Fruit fly (Drosophila melanogaster) whole organism, embryonic: ENCODE measurements around the gene LPCAT.
A peak's percentile ranks its signal among the peaks of the same experiment; 100 is the strongest.

ENCODE experiments used
- BtbVII ChIP-seq: fragments of 200-800 bp; sonication (Bioruptor generic); optimal IDR thresholded peaks from 3 replicates; lab custom pipeline; 2017; ENCODE audit warnings: missing biosample characterization, mild to moderate bottlenecking, missing genetic modification characterization
- Bteb2 ChIP-seq: fragments of 200-800 bp; sonication (Bioruptor generic); optimal IDR thresholded peaks from 2 replicates; lab custom pipeline; 2016; ENCODE audit warnings: missing biosample characterization, missing genetic modification characterization
- C15 ChIP-seq: fragments of 200-800 bp; sonication (Bioruptor generic); IDR thresholded peaks from 3 replicates; pipeline ENCODE4 v1.3.6; 2022; ENCODE audit warnings: missing biosample characterization, missing genetic modification characterization
- CG10543 ChIP-seq: fragments of 200-800 bp; sonication (Bioruptor generic); optimal IDR thresholded peaks from 3 replicates; lab custom pipeline; 2017; ENCODE audit warnings: missing biosample characterization, mild to moderate bottlenecking, missing genetic modification characterization, moderate library complexity
- CG10654 ChIP-seq: fragments of 200-800 bp; sonication (Bioruptor generic); optimal IDR thresholded peaks from 2 replicates; lab custom pipeline; 2016; ENCODE audit warnings: missing biosample characterization, missing genetic modification characterization
- CG10959 ChIP-seq: fragments of 200-800 bp; sonication (Bioruptor generic); IDR thresholded peaks from 2 replicates; pipeline ENCODE4 v1.3.6; 2022; ENCODE audit warnings: missing biosample characterization, missing genetic modification characterization
- CG13624 ChIP-seq: fragments of 200-800 bp; sonication (Bioruptor generic); optimal IDR thresholded peaks from 2 replicates; lab custom pipeline; 2016; ENCODE audit warnings: missing biosample characterization, missing genetic modification characterization
- CG14050 ChIP-seq: fragments of 200-800 bp; sonication (Bioruptor generic); IDR thresholded peaks from 3 replicates; pipeline ENCODE4 v1.3.6; 2022; ENCODE audit warnings: missing biosample characterization, missing genetic modification characterization
- CG1602 ChIP-seq: fragments of 200-800 bp; sonication (Bioruptor generic); optimal IDR thresholded peaks from 3 replicates; lab custom pipeline; 2016; ENCODE audit warnings: missing biosample characterization, missing genetic modification characterization
- CG16863 ChIP-seq: fragments of 200-800 bp; sonication (Bioruptor generic); optimal IDR thresholded peaks from 3 replicates; lab custom pipeline; 2016; ENCODE audit warnings: missing biosample characterization, missing genetic modification characterization
- CG17361 ChIP-seq: fragments of 200-800 bp; sonication (Bioruptor generic); IDR thresholded peaks from 3 replicates; pipeline ENCODE4 v1.3.6; 2022; ENCODE audit warnings: missing biosample characterization, missing genetic modification characterization
- CG17385 ChIP-seq: fragments of 200-800 bp; sonication (Bioruptor generic); optimal IDR thresholded peaks from 3 replicates; lab custom pipeline; 2018; ENCODE audit warnings: missing biosample characterization, mild to moderate bottlenecking, missing genetic modification characterization
- CG17568 ChIP-seq: fragments of 200-800 bp; sonication (Bioruptor generic); optimal IDR thresholded peaks from 2 replicates; lab custom pipeline; 2018; ENCODE audit warnings: missing biosample characterization, mild to moderate bottlenecking, missing genetic modification characterization, moderate library complexity
- CG1792 ChIP-seq: fragments of 200-800 bp; sonication (Bioruptor generic); optimal IDR thresholded peaks from 2 replicates; lab custom pipeline; 2016; ENCODE audit warnings: missing biosample characterization, missing genetic modification characterization
- CG18011 ChIP-seq: fragments of 200-800 bp; sonication (Bioruptor generic); optimal IDR thresholded peaks from 2 replicates; lab custom pipeline; 2017; ENCODE audit warnings: missing biosample characterization, missing genetic modification characterization, mild to moderate bottlenecking, moderate library complexity, missing genotype
- CG2889 ChIP-seq: fragments of 200-800 bp; sonication (Bioruptor generic); IDR thresholded peaks from 3 replicates; pipeline ENCODE4 v1.3.6; 2022; ENCODE audit warnings: missing biosample characterization, missing genetic modification characterization
- CG31365 ChIP-seq: fragments of 200-800 bp; sonication (Bioruptor generic); optimal IDR thresholded peaks from 2 replicates; lab custom pipeline; 2018; ENCODE audit warnings: missing biosample characterization, mild to moderate bottlenecking, missing genetic modification characterization
- CG3281 ChIP-seq: fragments of 200-800 bp; sonication (Bioruptor generic); optimal IDR thresholded peaks from 3 replicates; lab custom pipeline; 2017; ENCODE audit warnings: missing biosample characterization, mild to moderate bottlenecking, missing genetic modification characterization
- CG34224 ChIP-seq: fragments of 200-800 bp; sonication (Bioruptor generic); IDR thresholded peaks from 3 replicates; pipeline ENCODE4 v1.3.6; 2022; ENCODE audit warnings: missing biosample characterization, missing genetic modification characterization; ENCODE audit not compliant: partially characterized antibody
- CG4328 ChIP-seq: fragments of 200-800 bp; sonication (Bioruptor generic); optimal IDR thresholded peaks from 3 replicates; lab custom pipeline; 2017; ENCODE audit warnings: missing biosample characterization, missing genetic modification reagents, missing genetic modification characterization
- CG6854 ChIP-seq: fragments of 200-800 bp; sonication (Bioruptor generic); optimal IDR thresholded peaks from 3 replicates; lab custom pipeline; 2017; ENCODE audit warnings: missing biosample characterization, mild to moderate bottlenecking, missing genetic modification characterization
- CG9437 ChIP-seq: fragments of 200-800 bp; sonication (Bioruptor generic); optimal IDR thresholded peaks from 2 replicates; lab custom pipeline; 2018; ENCODE audit warnings: missing biosample characterization, mild to moderate bottlenecking, missing genetic modification characterization
- Chrac-16 ChIP-seq: fragments of 200-800 bp; sonication (Bioruptor generic); optimal IDR thresholded peaks from 3 replicates; lab custom pipeline; 2016; ENCODE audit warnings: missing biosample characterization, missing genetic modification characterization
- Dip2 ChIP-seq: fragments of 200-800 bp; sonication (Bioruptor generic); IDR thresholded peaks from 2 replicates; pipeline ENCODE4 v1.3.6; 2022; ENCODE audit warnings: missing biosample characterization, missing genetic modification characterization
- Drgx ChIP-seq: fragments of 200-800 bp; sonication (Bioruptor generic); IDR thresholded peaks from 2 replicates; pipeline ENCODE4 v1.3.6; 2022; ENCODE audit warnings: missing biosample characterization, missing genetic modification characterization
- HLH3B ChIP-seq: fragments of 200-800 bp; sonication (Bioruptor generic); IDR thresholded peaks from 2 replicates; pipeline ENCODE4 v1.3.6; 2022; ENCODE audit warnings: missing biosample characterization, missing genetic modification characterization
- Med ChIP-seq: fragments of 200-800 bp; sonication (Bioruptor generic); peaks from one replicate; lab custom pipeline; 2016; ENCODE audit warnings: missing biosample characterization, missing genetic modification characterization, mild to moderate bottlenecking, inconsistent platforms, moderate library complexity
- Nf-YB ChIP-seq: fragments of 200-800 bp; sonication (Bioruptor generic); optimal IDR thresholded peaks from 3 replicates; lab custom pipeline; 2019; ENCODE audit warnings: missing biosample characterization, mild to moderate bottlenecking, missing genetic modification characterization, moderate library complexity
- Oli ChIP-seq: fragments of 200-800 bp; sonication (Bioruptor generic); optimal IDR thresholded peaks from 2 replicates; lab custom pipeline; 2018; ENCODE audit warnings: missing biosample characterization, mild to moderate bottlenecking, missing genetic modification characterization, moderate library complexity
- Scr ChIP-seq: fragments of 200-800 bp; sonication (Bioruptor generic); IDR thresholded peaks from 2 replicates; pipeline ENCODE4 v1.3.6; 2022; ENCODE audit warnings: missing biosample characterization, missing genetic modification characterization; ENCODE audit not compliant: partially characterized antibody
- Six4 ChIP-seq: fragments of 200-800 bp; sonication (Bioruptor generic); optimal IDR thresholded peaks from 2 replicates; lab custom pipeline; 2016; ENCODE audit warnings: missing biosample characterization, missing genetic modification characterization
- Stat92E ChIP-seq, 3 experiments: fragments of >200 bp in 2 of 3; fragments of 200-800 bp in 1 of 3; sonication (Bioruptor generic) in 1 of 3; optimal IDR thresholded peaks; 2 replicates each; lab custom pipeline; 2017 to 2019; ENCODE audit warnings: missing biosample characterization in 3 of 3, missing genetic modification characterization in 3 of 3, mild to moderate bottlenecking in 1 of 3, moderate library complexity in 1 of 3
- YL-1 ChIP-seq: fragments of 200-800 bp; sonication (Bioruptor generic); optimal IDR thresholded peaks from 3 replicates; lab custom pipeline; 2017; ENCODE audit warnings: missing biosample characterization, mild to moderate bottlenecking, missing genetic modification characterization
- cwo ChIP-seq: fragments of 200-800 bp; sonication (Bioruptor generic); optimal IDR thresholded peaks from 3 replicates; lab custom pipeline; 2017; ENCODE audit warnings: missing biosample characterization, missing genetic modification characterization, mild to moderate bottlenecking, moderate library complexity, missing genetic modification reagents
- danr ChIP-seq: fragments of 200-800 bp; sonication (Bioruptor generic); IDR thresholded peaks from 2 replicates; pipeline ENCODE4 v1.3.6; 2022; ENCODE audit warnings: missing biosample characterization, missing genetic modification characterization
- fd96Cb ChIP-seq: fragments of 200-800 bp; sonication (Bioruptor generic); optimal IDR thresholded peaks from 2 replicates; lab custom pipeline; 2018; ENCODE audit warnings: missing biosample characterization, mild to moderate bottlenecking, missing genetic modification characterization, moderate library complexity
- fu2 ChIP-seq: fragments of 200-800 bp; sonication (Bioruptor generic); optimal IDR thresholded peaks from 2 replicates; lab custom pipeline; 2016; ENCODE audit warnings: missing biosample characterization, missing genetic modification characterization
- gt ChIP-seq: fragments of 200-800 bp; sonication (Bioruptor generic); IDR thresholded peaks from 2 replicates; pipeline ENCODE4 v1.3.6; 2022; ENCODE audit warnings: missing biosample characterization, missing genetic modification characterization
- h ChIP-seq: fragments of >200 bp; optimal IDR thresholded peaks from 2 replicates; lab custom pipeline; 2017
- her ChIP-seq: fragments of 200-800 bp; sonication (Bioruptor generic); optimal IDR thresholded peaks from 2 replicates; lab custom pipeline; 2016; ENCODE audit warnings: missing biosample characterization, missing genetic modification characterization
- jigr1 ChIP-seq: fragments of 200-800 bp; sonication (Bioruptor generic); IDR thresholded peaks from 3 replicates; pipeline ENCODE4 v1.3.6; 2022; ENCODE audit warnings: missing biosample characterization, missing genetic modification characterization
- klu ChIP-seq: fragments of 200-800 bp; sonication (Bioruptor generic); IDR thresholded peaks from 2 replicates; pipeline ENCODE4 v1.3.6; 2022; ENCODE audit warnings: missing biosample characterization, missing genetic modification characterization
- nmo ChIP-seq: fragments of 200-800 bp; sonication (Bioruptor generic); optimal IDR thresholded peaks from 2 replicates; lab custom pipeline; 2018; ENCODE audit warnings: missing biosample characterization, mild to moderate bottlenecking, missing genetic modification characterization, moderate library complexity
- pan ChIP-seq, 4 experiments: fragments of >200 bp in 3 of 4; fragments of 200-800 bp in 1 of 4; sonication (Bioruptor generic) in 1 of 4; optimal IDR thresholded peaks in 3 of 4; IDR thresholded peaks in 1 of 4; 2 replicates each; pipeline versions ENCODE4 v1.3.6 to Lab custom; 2017 to 2022; ENCODE audit warnings: missing biosample characterization in 2 of 4, missing genetic modification characterization in 2 of 4, mixed read lengths in 1 of 4
- prd ChIP-seq, 3 experiments: fragments of >200 bp in 2 of 3; fragments of 200-800 bp in 1 of 3; sonication (Bioruptor generic) in 1 of 3; optimal IDR thresholded peaks in 2 of 3; IDR thresholded peaks in 1 of 3; 2 replicates in 2 of 3; 3 replicates in 1 of 3; pipeline versions ENCODE4 v1.3.6 to Lab custom; 2017 to 2022; ENCODE audit warnings: missing biosample characterization in 1 of 3, missing genetic modification characterization in 1 of 3
- sens ChIP-seq: fragments of 200-800 bp; sonication (Bioruptor generic); peaks from one replicate; lab custom pipeline; 2016; ENCODE audit warnings: missing biosample characterization, missing genetic modification characterization
- sim ChIP-seq: fragments of 200-800 bp; sonication (Bioruptor generic); IDR thresholded peaks from 2 replicates; pipeline ENCODE4 v1.3.6; 2022; ENCODE audit warnings: missing biosample characterization, missing genetic modification characterization
- slp2 ChIP-seq: fragments of 200-800 bp; sonication (Bioruptor generic); optimal IDR thresholded peaks from 2 replicates; lab custom pipeline; 2016; ENCODE audit warnings: missing biosample characterization, missing genetic modification characterization
- sna ChIP-seq: fragments of 200-800 bp; sonication (Bioruptor generic); IDR thresholded peaks from 2 replicates; pipeline ENCODE4 v1.3.6; 2022; ENCODE audit warnings: missing biosample characterization, missing genetic modification characterization; ENCODE audit not compliant: partially characterized antibody
- sob ChIP-seq: fragments of 200-800 bp; sonication (Bioruptor generic); IDR thresholded peaks from 2 replicates; pipeline ENCODE4 v1.3.6; 2022; ENCODE audit warnings: missing biosample characterization, missing genetic modification characterization
- sr ChIP-seq: fragments of 200-800 bp; sonication (Bioruptor generic); IDR thresholded peaks from 3 replicates; pipeline ENCODE4 v1.3.6; 2022; ENCODE audit warnings: missing biosample characterization, missing genetic modification characterization

The LPCAT gene

DNA sequence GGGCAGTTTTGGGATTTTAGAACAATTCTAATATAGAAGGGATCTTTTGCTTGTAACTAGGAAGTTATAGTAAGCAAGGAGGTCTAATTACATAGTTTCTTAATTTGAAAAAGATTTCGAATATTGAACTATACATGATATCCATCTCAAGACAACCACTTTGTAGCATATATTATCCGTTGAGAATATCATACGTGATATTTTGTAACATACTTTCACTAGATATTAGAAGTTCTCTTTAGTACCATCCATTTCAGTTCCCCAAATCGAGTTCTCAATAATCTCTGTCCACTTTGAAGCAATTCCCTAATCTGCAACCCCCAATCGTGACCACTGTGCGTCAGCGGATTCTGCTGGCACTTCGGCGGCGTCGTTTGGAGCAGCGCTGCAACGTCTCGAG lies 35.7 kb upstream of the LPCAT start (continued):
- TF ChIP-seq CG13624 (GFP tag; lab: Kevin White, UChicago) (no peak), CG18011 (GFP tag; lab: Kevin White, UChicago) (no peak), CG17361 (peak; percentile 70; the same call in 2 of the 3 replicates), Dip2 (GFP tag; lab: Robert Waterston, UW) (no peak), sna (GFP tag; lab: Robert Waterston, UW) (no peak), klu (GFP tag; lab: Robert Waterston, UW) (no peak), HLH3B (GFP tag; lab: Robert Waterston, UW) (no peak), her (no peak), CG4328 (GFP tag; lab: Kevin White, UChicago) (no peak), sens (GFP tag; lab: Kevin White, UChicago) (peak; percentile 87), CG1602 (no peak), CG10959 (GFP tag; lab: Robert Waterston, UW) (no peak), sr (GFP tag; lab: Robert Waterston, UW) (no peak), C15 (no peak), jigr1 (no peak), Drgx (0 out of 2 replicates have a peak, but pooled peaks have one; percentile 11), nmo (GFP tag; lab: Kevin White, UChicago) (peak; percentile 60), YL-1 (GFP tag; lab: Kevin White, UChicago) (no peak), slp2 (GFP tag; lab: Kevin White, UChicago) (no peak), Oli (tag; lab: Kevin White, UChicago) (peak; percentile 52), danr (0 out of 2 replicates have a peak, but pooled peaks have one; percentile 17), h (lab: Kevin White, UChicago) (no peak), Bteb2 (GFP tag; lab: Kevin White, UChicago) (no peak), fd96Cb (no peak), Chrac-16 (GFP tag; lab: Kevin White, UChicago) (peak; percentile 16), CG10654 (GFP tag; lab: Kevin White, UChicago) (no peak), sob (GFP tag; lab: Robert Waterston, UW) (no peak), CG3281 (GFP tag; lab: Kevin White, UChicago) (no peak), CG2889 (GFP tag; lab: Robert Waterston, UW) (no peak), gt (GFP tag; lab: Robert Waterston, UW) (no peak), CG34224 (GFP tag; lab: Robert Waterston, UW) (no peak), prd (optimal IDR thresholded peaks at IDR 0.05; lab: Kevin White, UChicago) (no peak), prd (GFP tag; IDR thresholded peaks at IDR 0.05; lab: Robert Waterston, UW) (no peak), Six4 (GFP tag; lab: Kevin White, UChicago) (no peak), CG10543 (no peak), CG31365 (tag; lab: Kevin White, UChicago) (no peak), pan (optimal IDR thresholded peaks at IDR 0.05; lab: Kevin White, UChicago) (no peak), pan (GFP tag; optimal IDR thresholded peaks at IDR 0.05 in 1 of 2, IDR thresholded peaks at IDR 0.05 in 1 of 2) (peak in 1 of 2 experiments; percentile 5), sim (GFP tag; lab: Robert Waterston, UW) (no peak), cwo (GFP tag; lab: Kevin White, UChicago) (no peak), BtbVII (GFP tag; lab: Kevin White, UChicago) (no peak), Med (GFP tag; lab: Kevin White, UChicago) (peak; percentile 51), CG17385 (GFP tag; lab: Kevin White, UChicago) (no peak), Scr (GFP tag; lab: Robert Waterston, UW) (no peak), CG16863 (no peak), Nf-YB (no peak), CG9437 (GFP tag; lab: Kevin White, UChicago) (no peak), fu2 (GFP tag; lab: Kevin White, UChicago) (no peak), CG17568 (no peak), CG6854 (GFP tag; lab: Kevin White, UChicago) (no peak), CG14050 (GFP tag; lab: Robert Waterston, UW) (no peak), Stat92E (GFP tag; optimal IDR thresholded peaks at IDR 0.05; lab: Kevin White, UChicago) (no peak), CG1792 (GFP tag; lab: Kevin White, UChicago) (no peak)
